Fruit fly (Drosophila melanogaster) whole organism, embryonic: ENCODE measurements around the gene Mettl4.

Source experiments
- CG30020 ChIP-seq: fragments of 200-800 bp; optimal IDR thresholded peaks from 2 replicates; lab custom pipeline; 2019; ENCODE audit warnings: missing biosample characterization, mild to moderate bottlenecking, missing genetic modification characterization, moderate library complexity
- CG31441 ChIP-seq: fragments of 200-800 bp; sonication (Bioruptor generic); IDR thresholded peaks from 2 replicates; pipeline ENCODE4 v1.3.6; 2022; ENCODE audit warnings: missing biosample characterization, missing genetic modification characterization

DNA sequence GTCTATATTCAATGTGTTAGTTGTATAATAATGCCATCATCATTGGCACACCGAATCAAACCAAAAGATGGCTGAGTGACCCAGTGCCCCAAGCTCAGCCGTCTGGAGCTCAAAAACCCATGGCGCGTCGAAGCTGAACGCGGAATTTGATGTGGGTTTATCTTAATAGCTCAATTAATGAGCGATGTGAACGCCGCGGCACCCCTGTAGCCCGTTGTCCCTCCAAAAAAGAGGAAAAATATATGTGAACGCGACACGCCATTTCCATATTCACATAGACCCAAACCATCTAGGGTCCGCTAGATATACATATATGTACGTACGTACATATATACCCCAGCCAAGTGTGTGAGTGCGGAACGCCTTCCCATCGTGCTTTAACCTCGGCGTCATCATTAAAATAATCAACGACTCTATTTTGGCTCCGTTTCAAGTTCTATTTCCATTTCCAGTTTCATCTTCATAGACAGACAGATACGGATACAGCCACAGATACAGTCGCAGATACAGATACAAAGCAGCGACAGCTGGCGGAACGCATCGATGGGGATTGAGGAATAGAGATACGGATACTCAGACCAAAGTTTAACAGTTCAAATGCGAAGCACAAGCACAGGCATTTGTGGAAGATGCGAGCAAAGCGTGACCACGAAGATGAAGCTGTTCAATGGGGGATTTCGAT lies 13.3 kb upstream of the Mettl4 start:
- no peak for TF ChIP-seq CG30020 (tag; lab: Kevin White, UChicago)
- no peak for TF ChIP-seq CG31441 (GFP tag; lab: Robert Waterston, UW)
